Fruit fly (Drosophila melanogaster): ENCODE results near the gene CG2938.

Gene CG2938

dm6 chrX:3936174-3936573 lies at the start of gene CG2938, which contains the start of gene Glos:
Gene CG2938, minus strand, starts transcription at chrX:3936469.
Gene Glos, plus strand, starts transcription at chrX:3936517.
- no peak for TF ChIP-seq CG11085 (GFP tag; IDR thresholded peaks at IDR 0.05)
- TF ChIP-seq E2f1 (GFP tag; IDR thresholded peaks at IDR 0.05), result no peak
- no peak for TF ChIP-seq CG17385 (GFP tag; optimal IDR thresholded peaks at IDR 0.05)
- TF ChIP-seq CG4360 (GFP tag; IDR thresholded peaks at IDR 0.05), result no peak
- TF ChIP-seq Usf (GFP tag; optimal IDR thresholded peaks at IDR 0.05), result no peak
- TF ChIP-seq CG2889 (GFP tag; IDR thresholded peaks at IDR 0.05), result no peak
- TF ChIP-seq Hr78 (GFP tag; optimal IDR thresholded peaks at IDR 0.05), result no peak
- no peak for TF ChIP-seq CG31388 (GFP tag; optimal IDR thresholded peaks at IDR 0.05)
- TF ChIP-seq slou (GFP tag; optimal IDR thresholded peaks at IDR 0.05), result no peak
- peak; percentile 79 for TF ChIP-seq unc-4 (GFP tag; IDR thresholded peaks at IDR 0.05; ENCODE audit: partially characterized antibody)
- peak; percentile 73 for TF ChIP-seq CG2129 (GFP tag; IDR thresholded peaks at IDR 0.05; ENCODE audit: partially characterized antibody)
- peak; percentile 74; the same call in 2 of the 3 replicates for TF ChIP-seq Opbp (GFP tag; IDR thresholded peaks at IDR 0.05; ENCODE audit: partially characterized antibody)
- TF ChIP-seq Med (GFP tag), result peak; percentile 50
- TF ChIP-seq BtbVII (GFP tag; optimal IDR thresholded peaks at IDR 0.05), result no peak
- peak; percentile 67 for TF ChIP-seq hbn (GFP tag; IDR thresholded peaks at IDR 0.05; ENCODE audit: partially characterized antibody)
- TF ChIP-seq CG15269 (tag; optimal IDR thresholded peaks at IDR 0.05), result no peak
- TF ChIP-seq Dp (GFP tag; optimal IDR thresholded peaks at IDR 0.05), result peak; percentile 22
- no peak for TF ChIP-seq CG9727 (GFP tag; optimal IDR thresholded peaks at IDR 0.05)
- peak; percentile 54 to 89 for TF ChIP-seq crp (GFP tag; optimal IDR thresholded peaks at IDR 0.05)
- TF ChIP-seq CG10267 (tag; optimal IDR thresholded peaks at IDR 0.05), result peak; percentile 28
- TF ChIP-seq insv (GFP tag; optimal IDR thresholded peaks at IDR 0.05), result no peak
- TF ChIP-seq jing (GFP tag; optimal IDR thresholded peaks at IDR 0.05), result no peak
- TF ChIP-seq CG9932 (GFP tag; IDR thresholded peaks at IDR 0.05), result no peak
- TF ChIP-seq tna (GFP tag; IDR thresholded peaks at IDR 0.05; ENCODE audit: partially characterized antibody), result peak; percentile 57; the same call in 1 of the 2 replicates
- TF ChIP-seq trem (tag; optimal IDR thresholded peaks at IDR 0.05), result peak; percentile 49
- TF ChIP-seq nmo (GFP tag; optimal IDR thresholded peaks at IDR 0.05), result peak; percentile 21
- peak; percentile 55 for TF ChIP-seq inv (GFP tag; IDR thresholded peaks at IDR 0.05; ENCODE audit: partially characterized antibody)
- no peak for TF ChIP-seq schlank (tag; optimal IDR thresholded peaks at IDR 0.05)
- TF ChIP-seq Nf-YC (tag; optimal IDR thresholded peaks at IDR 0.05), result no peak
- TF ChIP-seq CG11247 (GFP tag; IDR thresholded peaks at IDR 0.05), result no peak
- TF ChIP-seq NK7.1 (GFP tag; optimal IDR thresholded peaks at IDR 0.05), result no peak
- TF ChIP-seq CG15073 (GFP tag; optimal IDR thresholded peaks at IDR 0.05), result no peak
- TF ChIP-seq Hmr (GFP tag; optimal IDR thresholded peaks at IDR 0.05), result no peak
- peak; percentile 77 for TF ChIP-seq CG34224 (GFP tag; IDR thresholded peaks at IDR 0.05; ENCODE audit: partially characterized antibody)
- TF ChIP-seq knrl (GFP tag; IDR thresholded peaks at IDR 0.05; ENCODE audit: partially characterized antibody), result peak; percentile 65; the same call in 2 of the 3 replicates
- no peak for TF ChIP-seq cas (GFP tag; IDR thresholded peaks at IDR 0.05)
- TF ChIP-seq CG16813 (GFP tag; IDR thresholded peaks at IDR 0.05; ENCODE audit: partially characterized antibody), result peak; percentile 72
- peak; percentile 65 for TF ChIP-seq CG7963 (GFP tag; IDR thresholded peaks at IDR 0.05; ENCODE audit: partially characterized antibody)
- TF ChIP-seq BEAF-32 (GFP tag; optimal IDR thresholded peaks at IDR 0.05), result peak; percentile 76
- peak; percentile 30; the same call in 1 of the 2 replicates for TF ChIP-seq E2f2 (GFP tag; IDR thresholded peaks at IDR 0.05)
- TF ChIP-seq chif (GFP tag; optimal IDR thresholded peaks at IDR 0.05), result no peak
- peak; percentile 68 for TF ChIP-seq bbx (GFP tag; IDR thresholded peaks at IDR 0.05; ENCODE audit: partially characterized antibody)
- peak; percentile 18 for TF ChIP-seq CG17186 (GFP tag; optimal IDR thresholded peaks at IDR 0.05)
- no peak for TF ChIP-seq MESR4 (GFP tag; optimal IDR thresholded peaks at IDR 0.05)
- TF ChIP-seq fd102C (GFP tag; optimal IDR thresholded peaks at IDR 0.05), result no peak
- TF ChIP-seq dmrt11E (tag; optimal IDR thresholded peaks at IDR 0.05), result no peak
- TF ChIP-seq CG14014 (GFP tag; IDR thresholded peaks at IDR 0.05), result no peak
- no peak for TF ChIP-seq CG16779 (GFP tag; IDR thresholded peaks at IDR 0.05)
- TF ChIP-seq MBD-R2 (GFP tag; IDR thresholded peaks at IDR 0.05), result peak; percentile 77

Measured in whole organism, embryonic.